Fruit fly (Drosophila melanogaster) S2 (cell line): Measurements from ENCODE around the gene Hsp70Aa.

Experiments
- CG8478 ChIP-seq: fragments of >200 bp; optimal IDR thresholded peaks from 2 replicates; lab custom pipeline; 2018
- CTCF ChIP-seq, 2 experiments: fragments of >200 bp; optimal IDR thresholded peaks; 2 replicates each; lab custom pipeline; 2018

dm6 chr3R:11948903-11949358 lies 7.4 kb downstream of the Hsp70Aa start, which contains the start of gene Cad87A:
- no peak for TF ChIP-seq CTCF (optimal IDR thresholded peaks at IDR 0.05; lab: Kevin White, UChicago)
- TF ChIP-seq CG8478 = no peak
